Fruit fly (Drosophila melanogaster) whole organism, embryonic: ENCODE data around the gene CG6443.
A peak's percentile ranks its signal among the peaks of the same experiment; 100 is the strongest.

Source experiments
- CG10654 ChIP-seq: fragments of 200-800 bp; sonication (Bioruptor generic); optimal IDR thresholded peaks from 2 replicates; lab custom pipeline; 2016; ENCODE audit warnings: missing biosample characterization, missing genetic modification characterization
- CG12299 ChIP-seq: fragments of 200-800 bp; sonication (Bioruptor generic); optimal IDR thresholded peaks from 2 replicates; lab custom pipeline; 2018; ENCODE audit warnings: missing biosample characterization, mild to moderate bottlenecking, missing genetic modification characterization
- CG13123 ChIP-seq: fragments of 200-800 bp; sonication (Bioruptor generic); optimal IDR thresholded peaks from 2 replicates; lab custom pipeline; 2016; ENCODE audit warnings: missing biosample characterization, missing genetic modification characterization
- CG14014 ChIP-seq: fragments of 200-800 bp; sonication (Bioruptor generic); IDR thresholded peaks from 2 replicates; pipeline ENCODE4 v1.3.6; 2022; ENCODE audit warnings: missing biosample characterization, missing genetic modification characterization
- CG15269 ChIP-seq: fragments of 200-800 bp; sonication (Bioruptor generic); optimal IDR thresholded peaks from 2 replicates; lab custom pipeline; 2018; ENCODE audit warnings: missing biosample characterization, mild to moderate bottlenecking, missing genetic modification characterization, moderate library complexity
- CG15514 ChIP-seq: fragments of 200-800 bp; sonication (Bioruptor generic); optimal IDR thresholded peaks from 3 replicates; lab custom pipeline; 2017; ENCODE audit warnings: missing biosample characterization, missing genetic modification characterization, mild to moderate bottlenecking, moderate library complexity, missing genetic modification reagents
- CG15601 ChIP-seq: fragments of 200-800 bp; sonication (Bioruptor generic); optimal IDR thresholded peaks from 3 replicates; lab custom pipeline; 2019; ENCODE audit warnings: missing biosample characterization, mild to moderate bottlenecking, missing genetic modification characterization, moderate library complexity
- CG1832 ChIP-seq: fragments of 200-800 bp; sonication (Bioruptor generic); optimal IDR thresholded peaks from 2 replicates; lab custom pipeline; 2017; ENCODE audit warnings: missing biosample characterization, mild to moderate bottlenecking, missing genetic modification characterization, inconsistent platforms
- CG2129 ChIP-seq: fragments of 200-800 bp; sonication (Bioruptor generic); IDR thresholded peaks from 2 replicates; pipeline ENCODE4 v1.3.6; 2022; ENCODE audit warnings: missing biosample characterization, missing genetic modification characterization; ENCODE audit not compliant: partially characterized antibody
- CG2889 ChIP-seq: fragments of 200-800 bp; sonication (Bioruptor generic); IDR thresholded peaks from 3 replicates; pipeline ENCODE4 v1.3.6; 2022; ENCODE audit warnings: missing biosample characterization, missing genetic modification characterization
- CG31441 ChIP-seq: fragments of 200-800 bp; sonication (Bioruptor generic); IDR thresholded peaks from 2 replicates; pipeline ENCODE4 v1.3.6; 2022; ENCODE audit warnings: missing biosample characterization, missing genetic modification characterization
- CG33213 ChIP-seq: fragments of 200-800 bp; sonication (Bioruptor generic); optimal IDR thresholded peaks from 3 replicates; lab custom pipeline; 2016; ENCODE audit warnings: missing biosample characterization, missing genetic modification characterization
- CG3407 ChIP-seq: fragments of 200-800 bp; sonication (Bioruptor generic); optimal IDR thresholded peaks from 2 replicates; lab custom pipeline; 2018; ENCODE audit warnings: missing biosample characterization, mild to moderate bottlenecking, missing genetic modification characterization
- CG3726 ChIP-seq: fragments of 200-800 bp; sonication (Bioruptor generic); IDR thresholded peaks from 3 replicates; pipeline ENCODE4, ENCODE4 v1.3.6; 2022; ENCODE audit warnings: missing biosample characterization, missing genetic modification characterization
- CG3847 ChIP-seq: fragments of 200-800 bp; sonication (Bioruptor generic); IDR thresholded peaks from 2 replicates; pipeline ENCODE4 v1.3.6; 2022; ENCODE audit warnings: missing biosample characterization, missing genetic modification characterization
- CG6689 ChIP-seq: fragments of 200-800 bp; sonication (Bioruptor generic); IDR thresholded peaks from 2 replicates; pipeline ENCODE4 v1.3.6; 2022; ENCODE audit warnings: missing biosample characterization, missing genetic modification characterization
- CG6765 ChIP-seq: fragments of 200-800 bp; sonication (Bioruptor generic); optimal IDR thresholded peaks from 3 replicates; lab custom pipeline; 2017; ENCODE audit warnings: missing biosample characterization, mild to moderate bottlenecking, missing genetic modification characterization
- CG6813 ChIP-seq: fragments of 200-800 bp; sonication (Bioruptor generic); optimal IDR thresholded peaks from 2 replicates; lab custom pipeline; 2017; ENCODE audit warnings: missing biosample characterization, missing genetic modification characterization, mild to moderate bottlenecking, moderate library complexity, missing genetic modification reagents
- CG7357 ChIP-seq: fragments of 200-800 bp; sonication (Bioruptor generic); IDR thresholded peaks from 3 replicates; pipeline ENCODE4 v1.3.6; 2022; ENCODE audit warnings: missing biosample characterization, missing genetic modification characterization
- CG9609 ChIP-seq: fragments of 200-800 bp; sonication (Bioruptor generic); optimal IDR thresholded peaks from 3 replicates; lab custom pipeline; 2016; ENCODE audit warnings: missing biosample characterization, missing genetic modification characterization
- CHES-1-like ChIP-seq: fragments of 200-800 bp; sonication (Bioruptor generic); optimal IDR thresholded peaks from 2 replicates; lab custom pipeline; 2016; ENCODE audit warnings: missing biosample characterization, missing genetic modification characterization
- D19B ChIP-seq: fragments of 200-800 bp; sonication (Bioruptor generic); optimal IDR thresholded peaks from 2 replicates; lab custom pipeline; 2017; ENCODE audit warnings: missing biosample characterization, mild to moderate bottlenecking, missing genetic modification characterization
- Dip2 ChIP-seq: fragments of 200-800 bp; sonication (Bioruptor generic); IDR thresholded peaks from 2 replicates; pipeline ENCODE4 v1.3.6; 2022; ENCODE audit warnings: missing biosample characterization, missing genetic modification characterization
- Doc3 ChIP-seq: fragments of 200-800 bp; sonication (Bioruptor generic); IDR thresholded peaks from 3 replicates; pipeline ENCODE4 v1.3.6; 2022; ENCODE audit warnings: missing biosample characterization, missing genetic modification characterization; ENCODE audit not compliant: partially characterized antibody
- Drgx ChIP-seq: fragments of 200-800 bp; sonication (Bioruptor generic); IDR thresholded peaks from 2 replicates; pipeline ENCODE4 v1.3.6; 2022; ENCODE audit warnings: missing biosample characterization, missing genetic modification characterization
- Eip74EF ChIP-seq, 2 experiments: fragments of 200-800 bp in 1 of 2; fragments of >200 bp in 1 of 2; sonication (Bioruptor generic) in 1 of 2; optimal IDR thresholded peaks; 2 replicates each; lab custom pipeline; 2017 to 2019; ENCODE audit warnings: missing biosample characterization in 2 of 2, missing genetic modification characterization in 2 of 2, mild to moderate bottlenecking in 1 of 2, moderate library complexity in 1 of 2
- HLH3B ChIP-seq: fragments of 200-800 bp; sonication (Bioruptor generic); IDR thresholded peaks from 2 replicates; pipeline ENCODE4 v1.3.6; 2022; ENCODE audit warnings: missing biosample characterization, missing genetic modification characterization
- Hr3 ChIP-seq: fragments of 200-800 bp; sonication (Bioruptor generic); optimal IDR thresholded peaks from 3 replicates; lab custom pipeline; 2016; ENCODE audit warnings: missing biosample characterization, missing genetic modification characterization
- MBD-R2 ChIP-seq: fragments of 200-800 bp; sonication (Bioruptor generic); IDR thresholded peaks from 2 replicates; pipeline ENCODE4 v1.3.6; 2022; ENCODE audit warnings: missing biosample characterization, missing genetic modification characterization
- Optix ChIP-seq: fragments of 200-800 bp; sonication (Bioruptor generic); IDR thresholded peaks from 3 replicates; pipeline ENCODE4 v1.3.6; 2022; ENCODE audit warnings: missing biosample characterization, missing genetic modification characterization
- PHDP ChIP-seq: fragments of 200-800 bp; sonication (Bioruptor generic); optimal IDR thresholded peaks from 3 replicates; lab custom pipeline; 2018; ENCODE audit warnings: missing biosample characterization, mild to moderate bottlenecking, missing genetic modification characterization, moderate library complexity
- Rfx ChIP-seq: fragments of 200-800 bp; sonication (Bioruptor generic); IDR thresholded peaks from 2 replicates; pipeline ENCODE4 v1.3.6; 2022; ENCODE audit warnings: missing biosample characterization, missing genetic modification characterization
- bbx ChIP-seq: fragments of 200-800 bp; sonication (Bioruptor generic); IDR thresholded peaks from 2 replicates; pipeline ENCODE4 v1.3.6; 2022; ENCODE audit warnings: missing biosample characterization, missing genetic modification characterization; ENCODE audit not compliant: partially characterized antibody
- bcd ChIP-seq: fragments of 200-800 bp; sonication (Bioruptor generic); optimal IDR thresholded peaks from 2 replicates; lab custom pipeline; 2017; ENCODE audit warnings: missing biosample characterization, mild to moderate bottlenecking, missing genetic modification characterization
- cas ChIP-seq: fragments of 200-800 bp; sonication (Bioruptor generic); IDR thresholded peaks from 2 replicates; pipeline ENCODE4 v1.3.6; 2022; ENCODE audit warnings: missing biosample characterization, missing genetic modification characterization
- chif ChIP-seq, 2 experiments: fragments of 200-800 bp; sonication (Bioruptor generic); optimal IDR thresholded peaks; 3 replicates each; lab custom pipeline; 2016; ENCODE audit warnings: missing biosample characterization in 2 of 2, missing genetic modification characterization in 2 of 2
- eyg ChIP-seq: fragments of 200-800 bp; sonication (Bioruptor generic); optimal IDR thresholded peaks from 3 replicates; lab custom pipeline; 2016; ENCODE audit warnings: missing biosample characterization, missing genetic modification characterization
- fu2 ChIP-seq: fragments of 200-800 bp; sonication (Bioruptor generic); optimal IDR thresholded peaks from 2 replicates; lab custom pipeline; 2016; ENCODE audit warnings: missing biosample characterization, missing genetic modification characterization
- gro ChIP-seq: fragments of 200-800 bp; sonication (Bioruptor generic); optimal IDR thresholded peaks from 2 replicates; lab custom pipeline; 2016; ENCODE audit warnings: missing biosample characterization, missing genetic modification characterization
- knrl ChIP-seq: fragments of 200-800 bp; sonication (Bioruptor generic); IDR thresholded peaks from 3 replicates; pipeline ENCODE4 v1.3.6; 2022; ENCODE audit warnings: missing biosample characterization, missing genetic modification characterization; ENCODE audit not compliant: partially characterized antibody
- lbe ChIP-seq: fragments of 200-800 bp; sonication (Bioruptor generic); optimal IDR thresholded peaks from 2 replicates; lab custom pipeline; 2016; ENCODE audit warnings: missing biosample characterization, mild to moderate bottlenecking, missing genetic modification characterization
- onecut ChIP-seq: fragments of 200-800 bp; sonication (Bioruptor generic); IDR thresholded peaks from 2 replicates; pipeline ENCODE4 v1.3.6; 2022; ENCODE audit warnings: missing biosample characterization, missing genetic modification characterization
- otp ChIP-seq: fragments of 200-800 bp; sonication (Bioruptor generic); IDR thresholded peaks from 3 replicates; pipeline ENCODE4, ENCODE4 v1.3.6; 2022; ENCODE audit warnings: missing biosample characterization, missing genetic modification characterization
- run ChIP-seq: fragments of 200-800 bp; sonication (Bioruptor generic); optimal IDR thresholded peaks from 3 replicates; lab custom pipeline; 2018; ENCODE audit warnings: missing biosample characterization, mild to moderate bottlenecking, missing genetic modification characterization
- schlank ChIP-seq: fragments of 200-800 bp; sonication (Bioruptor generic); optimal IDR thresholded peaks from 2 replicates; lab custom pipeline; 2018; ENCODE audit warnings: missing biosample characterization, mild to moderate bottlenecking, missing genetic modification characterization
- sens-2 ChIP-seq: fragments of 200-800 bp; sonication (Bioruptor generic); IDR thresholded peaks from 2 replicates; pipeline ENCODE4 v1.3.6; 2022; ENCODE audit warnings: missing biosample characterization, missing genetic modification characterization
- sr ChIP-seq: fragments of 200-800 bp; sonication (Bioruptor generic); IDR thresholded peaks from 3 replicates; pipeline ENCODE4 v1.3.6; 2022; ENCODE audit warnings: missing biosample characterization, missing genetic modification characterization
- ssp ChIP-seq: fragments of 200-800 bp; sonication (Bioruptor generic); IDR thresholded peaks from 2 replicates; pipeline ENCODE4 v1.3.6; 2022; ENCODE audit warnings: missing biosample characterization, missing genetic modification characterization
- ttk ChIP-seq: fragments of 200-800 bp; sonication (Bioruptor generic); IDR thresholded peaks from 2 replicates; pipeline ENCODE4 v2.1.2; 2022; ENCODE audit warnings: missing biosample characterization, missing genetic modification characterization
- wek ChIP-seq: fragments of 200-800 bp; sonication (Bioruptor generic); optimal IDR thresholded peaks from 3 replicates; lab custom pipeline; 2018; ENCODE audit warnings: missing biosample characterization, mild to moderate bottlenecking, missing genetic modification characterization, moderate library complexity
- yki ChIP-seq: fragments of >200 bp; optimal IDR thresholded peaks from 3 replicates; lab custom pipeline; 2018

The CG6443 gene

DNA sequence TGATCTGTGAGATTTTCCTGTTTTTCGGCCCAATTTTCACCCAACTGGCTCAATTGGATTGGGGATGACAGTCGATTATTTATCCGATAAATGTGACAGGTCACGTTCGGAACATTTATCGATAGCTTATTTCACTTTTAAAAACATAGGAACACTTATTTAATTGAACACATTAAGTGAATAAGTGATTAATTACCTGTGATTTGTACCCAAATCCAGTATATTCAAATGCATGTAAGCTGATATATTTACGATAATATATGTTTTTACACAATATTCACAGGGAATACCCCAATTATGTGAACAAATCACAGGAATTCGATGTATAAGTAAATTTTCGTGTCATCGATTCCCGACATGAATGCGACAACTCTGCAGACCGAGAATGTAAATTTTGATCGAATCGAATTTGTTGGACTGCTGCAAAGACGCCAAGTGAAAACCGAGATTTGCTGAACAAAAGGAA is 3.6 kb downstream of the CG6443 start, which contains the start of the genes EMC3 and Dpy-30L1 (continued):
- TF ChIP-seq CG15514, result peak; percentile 71
- peak; percentile 86 for TF ChIP-seq knrl
- peak; percentile 89 for TF ChIP-seq MBD-R2 (GFP tag; lab: Robert Waterston, UW)
- TF ChIP-seq Hr3, result peak; percentile 63
- peak; percentile 66 for TF ChIP-seq gro (GFP tag; lab: Kevin White, UChicago)
- TF ChIP-seq HLH3B (GFP tag; lab: Robert Waterston, UW), result no peak
- no peak for TF ChIP-seq lbe
- no peak for TF ChIP-seq CG7357
- peak; percentile 54 for TF ChIP-seq CG33213
- TF ChIP-seq CG15269 (tag; lab: Kevin White, UChicago), result no peak
- TF ChIP-seq wek (GFP tag; lab: Kevin White, UChicago), result peak; percentile 98
- peak; percentile 65 for TF ChIP-seq CG6689 (GFP tag; lab: Robert Waterston, UW)
- peak; percentile 73 for TF ChIP-seq bbx (GFP tag; lab: Robert Waterston, UW)
- peak; percentile 26 for TF ChIP-seq fu2 (GFP tag; lab: Kevin White, UChicago)
- TF ChIP-seq sr (GFP tag; lab: Robert Waterston, UW), result no peak
- peak; percentile 85 for TF ChIP-seq Doc3 (GFP tag; lab: Robert Waterston, UW)
- no peak for TF ChIP-seq otp (GFP tag; lab: Robert Waterston, UW)
- peak; percentile 82 for TF ChIP-seq CG2129
- TF ChIP-seq CG10654, result peak; percentile 37
- TF ChIP-seq Drgx, result no peak; the same call in 1 of the 2 replicates
- TF ChIP-seq CG13123, result no peak
- TF ChIP-seq Rfx, result peak; percentile 71
- peak; percentile 15 for TF ChIP-seq CG12299 (tag; lab: Kevin White, UChicago)
- no peak for TF ChIP-seq ttk (GFP tag; lab: Robert Waterston, UW)
- peak; percentile 30; the same call in 1 of the 2 replicates for TF ChIP-seq onecut (GFP tag; lab: Robert Waterston, UW)
- TF ChIP-seq CHES-1-like, result peak; percentile 33
- TF ChIP-seq Optix (GFP tag; lab: Robert Waterston, UW), result no peak
- no peak for TF ChIP-seq eyg
- TF ChIP-seq CG15601 (tag; lab: Kevin White, UChicago), result peak; percentile 79
- no peak for TF ChIP-seq schlank (tag; lab: Kevin White, UChicago)
- TF ChIP-seq Eip74EF (GFP tag; optimal IDR thresholded peaks at IDR 0.05; lab: Kevin White, UChicago), result no peak
- TF ChIP-seq cas (GFP tag; lab: Robert Waterston, UW), result no peak
- TF ChIP-seq CG31441 (GFP tag; lab: Robert Waterston, UW), result no peak; the same call in none of the 2 replicates
- TF ChIP-seq run (tag; lab: Kevin White, UChicago), result no peak
- TF ChIP-seq CG3407 (GFP tag; lab: Kevin White, UChicago), result no peak
- peak in 1 of 2 experiments; percentile 44 for TF ChIP-seq chif (GFP tag; optimal IDR thresholded peaks at IDR 0.05; lab: Kevin White, UChicago)
- no peak for TF ChIP-seq CG3726 (GFP tag; lab: Robert Waterston, UW)
- peak; percentile 17 for TF ChIP-seq CG9609 (GFP tag; lab: Kevin White, UChicago)
- no peak for TF ChIP-seq CG6813 (GFP tag; lab: Kevin White, UChicago)
- no peak for TF ChIP-seq D19B (GFP tag; lab: Kevin White, UChicago)
- TF ChIP-seq yki, result no peak
- peak; percentile 0 for TF ChIP-seq CG6765
- no peak for TF ChIP-seq CG1832 (GFP tag; lab: Kevin White, UChicago)
- TF ChIP-seq sens-2 (GFP tag; lab: Robert Waterston, UW), result no peak
- TF ChIP-seq Dip2 (GFP tag; lab: Robert Waterston, UW), result no peak
- no peak for TF ChIP-seq CG14014 (GFP tag; lab: Robert Waterston, UW)
- TF ChIP-seq bcd (GFP tag; lab: Kevin White, UChicago), result no peak
- peak; percentile 67 for TF ChIP-seq PHDP (tag; lab: Kevin White, UChicago)
- TF ChIP-seq CG2889 (GFP tag; lab: Robert Waterston, UW), result no peak
- peak; percentile 56 for TF ChIP-seq CG3847
- TF ChIP-seq ssp, result peak; percentile 19; the same call in 1 of the 2 replicates
